Worm (Caenorhabditis elegans) whole organism, L1 larva: ENCODE measurements around the gene F18A12.2.

ENCODE experiments used
- ama-1 ChIP-seq: fragments of 150-350 bp; optimal IDR thresholded peaks from 2 replicates; lab custom pipeline; 2014
- lin-35 ChIP-seq, 2 experiments: fragments of 150-350 bp; optimal IDR thresholded peaks; 2 replicates each; lab custom pipeline; 2014; ENCODE audit warnings: missing biosample characterization in 2 of 2, missing genetic modification characterization in 2 of 2, missing genetic modification reagents in 2 of 2
- zag-1 ChIP-seq: fragments of 150-350 bp; optimal IDR thresholded peaks from 2 replicates; lab custom pipeline; 2014; ENCODE audit warnings: missing biosample characterization, missing genetic modification characterization

ce11 chrII:3453521-3453920, 38.9 kb downstream of the F18A12.2 start, which contains the start of gene C16C8.11:
- TF ChIP-seq lin-35 (GFP tag; optimal IDR thresholded peaks at IDR 0.05; lab: Kevin White, UChicago) = no peak
- no peak for TF ChIP-seq zag-1 (tag; lab: Kevin White, UChicago)
- TF ChIP-seq ama-1 (lab: Kevin White, UChicago) = no peak
